Fruit fly (Drosophila melanogaster) Kc167 (cell line): Measurements from ENCODE around the gene CG13050.

Source experiments
- Myc ChIP-seq: fragments of >200 bp; optimal IDR thresholded peaks from 2 replicates; lab custom pipeline; 2017; ENCODE audit warnings: missing external identifiers
- Sin3A ChIP-seq: fragments of >200 bp; optimal IDR thresholded peaks from 2 replicates; lab custom pipeline; 2018; ENCODE audit warnings: missing external identifiers
- h ChIP-seq: fragments of >200 bp; optimal IDR thresholded peaks from 3 replicates; lab custom pipeline; 2018; ENCODE audit warnings: missing external identifiers
- insv ChIP-seq: fragments of >200 bp; optimal IDR thresholded peaks from 3 replicates; lab custom pipeline; 2018; ENCODE audit warnings: missing external identifiers
- psq ChIP-seq: fragments of >200 bp; optimal IDR thresholded peaks from 2 replicates; lab custom pipeline; 2017; ENCODE audit warnings: missing external identifiers
- ttk ChIP-seq: sonication (Bioruptor generic); optimal IDR thresholded peaks from 2 replicates; lab custom pipeline; 2017; ENCODE audit warnings: missing external identifiers

Gene CG13050

dm6 chr3L:16305820-16306650 lies 27.0 kb upstream of the CG13050 start, which contains the start of the genes CG13043 and CG13063:
Gene CG13043, minus strand, starts transcription at chr3L:16305870.
Gene CG13063, plus strand, starts transcription at chr3L:16306600.
- TF ChIP-seq ttk, result no peak
- no peak for TF ChIP-seq insv (lab: Kevin White, UChicago)
- no peak for TF ChIP-seq Myc
- TF ChIP-seq Sin3A, result no peak
- TF ChIP-seq h (lab: Kevin White, UChicago), result no peak
- TF ChIP-seq psq (lab: Kevin White, UChicago), result no peak

dm6 chr3L:16303982-16304381 lies 24.9 kb upstream of the CG13050 start, which contains the start of gene CG43249:
Gene CG43249, plus strand, starts transcription at chr3L:16304282.
- TF ChIP-seq Sin3A, result no peak
- TF ChIP-seq psq (lab: Kevin White, UChicago), result no peak

dm6 chr3L:16303078-16303477 lies 24.0 kb upstream of the CG13050 start, which contains the start of gene CG13044:
Gene CG13044, minus strand, starts transcription at chr3L:16303178.
- TF ChIP-seq ttk (no peak), psq (lab: Kevin White, UChicago) (no peak), Myc (no peak), Sin3A (no peak), h (lab: Kevin White, UChicago) (no peak), insv (lab: Kevin White, UChicago) (no peak)

- TF ChIP-seq Myc (no peak), Sin3A (no peak), h (lab: Kevin White, UChicago) (no peak)
Observed at dm6 chr3L:16301153-16301552, 22.1 kb upstream of the CG13050 start, which contains the start of gene CG4982. Gene CG4982, plus strand, starts transcription at chr3L:16301453.

- TF ChIP-seq psq (lab: Kevin White, UChicago) (no peak), Myc (no peak), ttk (no peak), h (lab: Kevin White, UChicago) (no peak), insv (lab: Kevin White, UChicago) (no peak), Sin3A (no peak)
Observed at dm6 chr3L:16295447-16295846, 16.4 kb upstream of the CG13050 start, which contains the start of gene CG4962. Gene CG4962, minus strand, starts transcription at chr3L:16295547.

dm6 chr3L:16291678-16292077 lies 12.6 kb upstream of the CG13050 start:
- no peak for TF ChIP-seq psq (lab: Kevin White, UChicago)
- TF ChIP-seq Myc, result no peak

dm6 chr3L:16290850-16291249 lies 11.8 kb upstream of the CG13050 start, which contains the start of gene CG13045:
Gene CG13045, minus strand, starts transcription at chr3L:16290950.
- no peak for TF ChIP-seq insv (lab: Kevin White, UChicago)
- no peak for TF ChIP-seq Sin3A
- TF ChIP-seq Myc, result no peak
- no peak for TF ChIP-seq ttk
- TF ChIP-seq psq (lab: Kevin White, UChicago), result no peak
- TF ChIP-seq h (lab: Kevin White, UChicago), result no peak

- TF ChIP-seq Sin3A (no peak), psq (lab: Kevin White, UChicago) (no peak), insv (lab: Kevin White, UChicago) (no peak), ttk (no peak), Myc (no peak), h (lab: Kevin White, UChicago) (no peak)
Observed at dm6 chr3L:16289067-16289466, 10.0 kb upstream of the CG13050 start.

- TF ChIP-seq h (lab: Kevin White, UChicago), result no peak
- TF ChIP-seq psq (lab: Kevin White, UChicago), result no peak
- TF ChIP-seq insv (lab: Kevin White, UChicago), result no peak
- no peak for TF ChIP-seq Sin3A
- TF ChIP-seq Myc, result no peak
- no peak for TF ChIP-seq ttk
Observed at dm6 chr3L:16288322-16288721, 9.3 kb upstream of the CG13050 start, which contains the start of gene CG13046. Gene CG13046, minus strand, starts transcription at chr3L:16288422.

dm6 chr3L:16286258-16286657 lies 7.2 kb upstream of the CG13050 start:
- TF ChIP-seq ttk (no peak), insv (lab: Kevin White, UChicago) (no peak), h (lab: Kevin White, UChicago) (no peak), Sin3A (no peak), Myc (no peak), psq (lab: Kevin White, UChicago) (no peak)

- TF ChIP-seq Sin3A (no peak), ttk (no peak), insv (lab: Kevin White, UChicago) (no peak), Myc (no peak), psq (lab: Kevin White, UChicago) (no peak)
Observed at dm6 chr3L:16285346-16285911, 6.4 kb upstream of the CG13050 start, which contains the start of gene CG13047. Gene CG13047, minus strand, starts transcription at chr3L:16285396.

- TF ChIP-seq ttk, result no peak
- TF ChIP-seq h (lab: Kevin White, UChicago), result no peak
- TF ChIP-seq insv (lab: Kevin White, UChicago), result no peak
- no peak for TF ChIP-seq Myc
- TF ChIP-seq Sin3A, result no peak
Observed at dm6 chr3L:16283821-16284220, 4.8 kb upstream of the CG13050 start, which contains the start of gene CG13048. Gene CG13048, minus strand, starts transcription at chr3L:16283921.
